Worm (Caenorhabditis elegans) whole organism, L4 larva: ENCODE measurements around the gene prmn-1.

Experiments
- F37D6.2 ChIP-seq: sonication (generic microtip); optimal IDR thresholded peaks from 2 replicates; lab custom pipeline; 2016; ENCODE audit warnings: mild to moderate bottlenecking, missing genetic modification characterization, missing compliant biosample characterization
- lin-15B ChIP-seq: fragments of 150-350 bp; sonication (generic microtip); optimal IDR thresholded peaks from 3 replicates; lab custom pipeline; 2014; ENCODE audit warnings: missing biosample characterization, missing genetic modification characterization

- no peak for TF ChIP-seq F37D6.2 (tag; lab: Kevin White, UChicago)
- no peak for TF ChIP-seq lin-15B (tag; lab: Kevin White, UChicago)
These were observed 17.8 kb upstream of the prmn-1 start for ce11 chrX:11367087-11367486.
